Fruit fly (Drosophila melanogaster): ENCODE results near the gene Pgant5.

The Pgant5 gene

dm6 chr2L:5086905-5087522 is 6.4 kb downstream of the Pgant5 start (continued):
- TF ChIP-seq sima (GFP tag; optimal IDR thresholded peaks at IDR 0.05) (peak; percentile 26), eve (GFP tag; optimal IDR thresholded peaks at IDR 0.05) (peak in 1 of 2 experiments; percentile 95), tio (GFP tag; optimal IDR thresholded peaks at IDR 0.05) (peak; percentile 87), CG10979 (tag; optimal IDR thresholded peaks at IDR 0.05) (peak; percentile 79), onecut (GFP tag; IDR thresholded peaks at IDR 0.05) (peak; percentile 61), tx (GFP tag; optimal IDR thresholded peaks at IDR 0.05) (peak; percentile 67), CG12659 (GFP tag; optimal IDR thresholded peaks at IDR 0.05) (peak; percentile 77), dimm (GFP tag; IDR thresholded peaks at IDR 0.05) (0 out of 2 replicates have a peak, but pooled peaks have one; percentile 17), knrl (GFP tag; IDR thresholded peaks at IDR 0.05; ENCODE audit: partially characterized antibody) (no peak), abd-A (tag; optimal IDR thresholded peaks at IDR 0.05) (peak; percentile 59), da (GFP tag; optimal IDR thresholded peaks at IDR 0.05) (peak; percentile 42), croc (GFP tag; conservative IDR thresholded peaks at IDR 0.05) (peak; percentile 20; the same call in 1 of the 3 replicates), CG2116 (GFP tag; optimal IDR thresholded peaks at IDR 0.05) (peak; percentile 54), CG14710 (tag; optimal IDR thresholded peaks at IDR 0.05) (peak; percentile 72), CG11085 (GFP tag; IDR thresholded peaks at IDR 0.05) (0 out of 2 replicates have a peak, but pooled peaks have one; percentile 7), dan (GFP tag; IDR thresholded peaks at IDR 0.05) (no peak), tup (GFP tag; optimal IDR thresholded peaks at IDR 0.05) (peak; percentile 15), Gsc (GFP tag; IDR thresholded peaks at IDR 0.05) (no peak), CG2202 (tag; optimal IDR thresholded peaks at IDR 0.05) (peak; percentile 18), Nf-YC (tag; optimal IDR thresholded peaks at IDR 0.05) (peak; percentile 67), MTF-1 (GFP tag; optimal IDR thresholded peaks at IDR 0.05; ENCODE audit: borderline replicate concordance) (peak; percentile 32), CG4730 (GFP tag; IDR thresholded peaks at IDR 0.05) (no peak), CG7963 (GFP tag; IDR thresholded peaks at IDR 0.05; ENCODE audit: partially characterized antibody) (no peak), BEAF-32 (GFP tag; optimal IDR thresholded peaks at IDR 0.05) (no peak), wek (GFP tag; optimal IDR thresholded peaks at IDR 0.05) (peak; percentile 59), fd3F (GFP tag; optimal IDR thresholded peaks at IDR 0.05) (peak; percentile 61), CG12236 (GFP tag; optimal IDR thresholded peaks at IDR 0.05) (peak; percentile 63), Doc3 (GFP tag; IDR thresholded peaks at IDR 0.05; ENCODE audit: partially characterized antibody) (no peak), CG9437 (GFP tag; optimal IDR thresholded peaks at IDR 0.05) (peak; percentile 76), Lim3 (GFP tag; IDR thresholded peaks at IDR 0.05) (no peak), HHEX (GFP tag; optimal IDR thresholded peaks at IDR 0.05) (peak; percentile 76), CG6791 (GFP tag; IDR thresholded peaks at IDR 0.05; ENCODE audit: partially characterized antibody) (no peak), CG11695 (GFP tag; IDR thresholded peaks at IDR 0.05) (peak; percentile 84), CG4328 (GFP tag; optimal IDR thresholded peaks at IDR 0.05) (peak; percentile 52), gsb-n (tag; optimal IDR thresholded peaks at IDR 0.05) (peak; percentile 72), Poxn (GFP tag; IDR thresholded peaks at IDR 0.05) (no peak), Oaz (GFP tag; IDR thresholded peaks at IDR 0.05) (no peak), CG17361 (GFP tag; IDR thresholded peaks at IDR 0.05) (peak; percentile 89), CG6683 (GFP tag; optimal IDR thresholded peaks at IDR 0.05) (peak; percentile 57), Ada2b (GFP tag; IDR thresholded peaks at IDR 0.05) (peak; percentile 54), sr (GFP tag; IDR thresholded peaks at IDR 0.05) (no peak), Bdp1 (GFP tag; optimal IDR thresholded peaks at IDR 0.05) (peak; percentile 46), CG1233 (GFP tag; optimal IDR thresholded peaks at IDR 0.05) (peak; percentile 78), CG30020 (tag; optimal IDR thresholded peaks at IDR 0.05) (peak; percentile 15), hb (GFP tag; IDR thresholded peaks at IDR 0.05; ENCODE audit: partially characterized antibody) (no peak), CG3726 (GFP tag; IDR thresholded peaks at IDR 0.05) (no peak), salm (tag; optimal IDR thresholded peaks at IDR 0.05) (peak; percentile 75), CG14667 (GFP tag; IDR thresholded peaks at IDR 0.05) (peak; percentile 40; the same call in 1 of the 2 replicates), HmgZ (tag; optimal IDR thresholded peaks at IDR 0.05) (peak; percentile 66)
